Worm (Caenorhabditis elegans) whole organism, L4 larva: ENCODE measurements around the gene nhr-76.

ENCODE experiments used
- F26F4.8 ChIP-seq: fragments of 200-800 bp; sonication (Bioruptor generic); conservative IDR thresholded peaks from 2 replicates; pipeline ENCODE4 v1.3.6; 2022; ENCODE audit warnings: missing genetic modification characterization, missing compliant biosample characterization
- F37D6.2 ChIP-seq: sonication (generic microtip); optimal IDR thresholded peaks from 2 replicates; lab custom pipeline; 2016; ENCODE audit warnings: mild to moderate bottlenecking, missing genetic modification characterization, missing compliant biosample characterization
- F44E2.7 ChIP-seq: fragments of 200-800 bp; sonication (Bioruptor generic); IDR thresholded peaks from 2 replicates; pipeline ENCODE4 v2.1.2; 2022; ENCODE audit warnings: missing genetic modification characterization, missing compliant biosample characterization
- F49E8.2 ChIP-seq: sonication (generic microtip); optimal IDR thresholded peaks from 2 replicates; lab custom pipeline; 2016; ENCODE audit warnings: missing compliant biosample characterization, mild to moderate bottlenecking, missing genetic modification characterization, borderline replicate concordance
- T20F7.1 ChIP-seq: fragments of 200-800 bp; sonication (Bioruptor generic); optimal IDR thresholded peaks from 2 replicates; lab custom pipeline; 2018; ENCODE audit warnings: mild to moderate bottlenecking, missing genetic modification characterization, missing compliant biosample characterization
- Y48G9A.11 ChIP-seq: fragments of 200-800 bp; sonication (Bioruptor generic); IDR thresholded peaks from 2 replicates; pipeline ENCODE4 v1.3.6; 2022; ENCODE audit warnings: missing genetic modification reagents, missing genetic modification characterization, missing compliant biosample characterization
- ZK337.2 ChIP-seq: fragments of 200-800 bp; sonication (Bioruptor generic); IDR thresholded peaks from 2 replicates; pipeline ENCODE4 v1.3.6; 2022; ENCODE audit warnings: missing genetic modification reagents, missing genetic modification characterization, missing compliant biosample characterization
- aha-1 ChIP-seq: fragments of 150-350 bp; peaks from one replicate; lab custom pipeline; 2014; ENCODE audit warnings: missing biosample characterization, missing genetic modification characterization
- ama-1 ChIP-seq: fragments of 150-350 bp; optimal IDR thresholded peaks from 2 replicates; lab custom pipeline; 2014; ENCODE audit warnings: inconsistent platforms, mixed read lengths
- attf-4 ChIP-seq: sonication (generic microtip); optimal IDR thresholded peaks from 3 replicates; lab custom pipeline; 2017; ENCODE audit warnings: missing biosample characterization, missing genetic modification characterization
- ceh-20 ChIP-seq: fragments of 200-800 bp; sonication (Bioruptor generic); IDR thresholded peaks from 2 replicates; pipeline ENCODE4 v1.3.6; 2022; ENCODE audit warnings: missing genetic modification reagents, missing genetic modification characterization, missing compliant biosample characterization
- ceh-28 ChIP-seq: fragments of 150-350 bp; optimal IDR thresholded peaks from 2 replicates; lab custom pipeline; 2014; ENCODE audit warnings: missing biosample characterization, missing genetic modification reagents, missing genetic modification characterization
- ceh-44 ChIP-seq: fragments of 200-800 bp; sonication (Bioruptor generic); IDR thresholded peaks from 2 replicates; pipeline ENCODE4 v1.3.6; 2022; ENCODE audit warnings: missing genetic modification reagents, missing genetic modification characterization, missing compliant biosample characterization
- daf-16 ChIP-seq, 3 experiments: sonication (generic microtip); optimal IDR thresholded peaks; 2 replicates each; lab custom pipeline; 2016 to 2017; ENCODE audit warnings: missing genetic modification characterization in 3 of 3, missing genetic modification reagents in 3 of 3, mild to moderate bottlenecking in 2 of 3, missing compliant biosample characterization in 2 of 3, missing biosample characterization in 1 of 3, moderate library complexity in 1 of 3
- daf-8 ChIP-seq: fragments of 200-800 bp; sonication (Bioruptor generic); IDR thresholded peaks from 2 replicates; pipeline ENCODE4 v1.3.6; 2022; ENCODE audit warnings: missing genetic modification characterization, missing compliant biosample characterization
- dmd-6 ChIP-seq: fragments of 200-800 bp; sonication (Bioruptor generic); IDR thresholded peaks from 2 replicates; pipeline ENCODE4 v1.3.6; 2022; ENCODE audit warnings: missing genetic modification reagents, missing genetic modification characterization, missing compliant biosample characterization
- dmd-9 ChIP-seq: fragments of 200-800 bp; sonication (Bioruptor generic); IDR thresholded peaks from 2 replicates; pipeline ENCODE4 v1.3.6; 2022; ENCODE audit warnings: missing genetic modification reagents, missing genetic modification characterization, missing compliant biosample characterization
- dpl-1 ChIP-seq: fragments of 150-350 bp; optimal IDR thresholded peaks from 2 replicates; lab custom pipeline; 2014; ENCODE audit warnings: missing biosample characterization, missing genetic modification reagents, missing genetic modification characterization
- duxl-1 ChIP-seq: sonication (generic microtip); optimal IDR thresholded peaks from 2 replicates; lab custom pipeline; 2016; ENCODE audit warnings: mild to moderate bottlenecking, missing genetic modification characterization, moderate library complexity, missing compliant biosample characterization; ENCODE audit not compliant: poor library complexity
- egl-43 ChIP-seq: fragments of 200-800 bp; sonication (Bioruptor generic); IDR thresholded peaks from 2 replicates; pipeline ENCODE4 v1.3.6; 2022; ENCODE audit warnings: missing genetic modification reagents, missing genetic modification characterization, missing compliant biosample characterization
- fos-1 ChIP-seq: fragments of 150-350 bp; optimal IDR thresholded peaks from 2 replicates; lab custom pipeline; 2014; ENCODE audit warnings: missing biosample characterization, missing genetic modification characterization
- hif-1 ChIP-seq, 2 experiments: sonication (generic microtip); optimal IDR thresholded peaks; 2 replicates each; lab custom pipeline; 2016 to 2017; ENCODE audit warnings: missing compliant biosample characterization in 2 of 2, missing genetic modification characterization in 2 of 2, missing genetic modification reagents in 2 of 2, missing genotype in 2 of 2, mild to moderate bottlenecking in 1 of 2
- hlh-30 ChIP-seq: sonication (generic microtip); optimal IDR thresholded peaks from 2 replicates; lab custom pipeline; 2017; ENCODE audit warnings: antibody characterized with exemption, mild to moderate bottlenecking, missing genetic modification characterization, missing compliant biosample characterization; ENCODE audit not compliant: insufficient read depth
- jun-1 ChIP-seq: fragments of 150-350 bp; optimal IDR thresholded peaks from 2 replicates; lab custom pipeline; 2014; ENCODE audit warnings: missing biosample characterization, missing genetic modification reagents, missing genetic modification characterization
- lin-1 ChIP-seq: fragments of 200-800 bp; sonication (Bioruptor generic); IDR thresholded peaks from 2 replicates; pipeline ENCODE4 v1.3.6; 2022; ENCODE audit warnings: missing genetic modification reagents, missing genetic modification characterization, missing compliant biosample characterization
- lin-15B ChIP-seq: fragments of 150-350 bp; sonication (generic microtip); optimal IDR thresholded peaks from 3 replicates; lab custom pipeline; 2014; ENCODE audit warnings: missing biosample characterization, missing genetic modification characterization
- lin-39 ChIP-seq: fragments of 150-350 bp; optimal IDR thresholded peaks from 2 replicates; lab custom pipeline; 2014; ENCODE audit warnings: missing biosample characterization, missing genetic modification reagents, missing genetic modification characterization
- lsy-2 ChIP-seq, 2 experiments: fragments of 150-350 bp in 1 of 2; sonication (generic microtip) in 1 of 2; optimal IDR thresholded peaks; 2 replicates each; lab custom pipeline; 2014 to 2017; ENCODE audit warnings: missing biosample characterization in 2 of 2, missing genetic modification characterization in 2 of 2
- mdl-1 ChIP-seq, 2 experiments: fragments of 150-350 bp in 1 of 2; sonication (generic microtip) in 1 of 2; optimal IDR thresholded peaks; 2 replicates each; lab custom pipeline; 2014 to 2017; ENCODE audit warnings: missing biosample characterization in 2 of 2, missing genetic modification characterization in 2 of 2
- mes-2 ChIP-seq: sonication (generic microtip); optimal IDR thresholded peaks from 2 replicates; lab custom pipeline; 2016; ENCODE audit warnings: missing genotype, mild to moderate bottlenecking, missing genetic modification characterization, missing compliant biosample characterization; ENCODE audit not compliant: poor library complexity, severe bottlenecking
- mxl-2 ChIP-seq: fragments of 200-800 bp; sonication (Bioruptor generic); conservative IDR thresholded peaks from 2 replicates; pipeline ENCODE4 v1.3.6; 2022; ENCODE audit warnings: missing genetic modification reagents, missing genetic modification characterization, missing compliant biosample characterization
- mxl-3 ChIP-seq: fragments of 200-800 bp; sonication (Bioruptor generic); optimal IDR thresholded peaks from 2 replicates; lab custom pipeline; 2018; ENCODE audit warnings: mild to moderate bottlenecking, missing genetic modification characterization, missing compliant biosample characterization
- nhr-111 ChIP-seq: fragments of 200-800 bp; sonication (Bioruptor generic); optimal IDR thresholded peaks from 2 replicates; lab custom pipeline; 2018; ENCODE audit warnings: mild to moderate bottlenecking, missing genetic modification characterization, missing compliant biosample characterization
- nhr-48 ChIP-seq: sonication (generic microtip); optimal IDR thresholded peaks from 2 replicates; lab custom pipeline; 2016; ENCODE audit warnings: mild to moderate bottlenecking, missing genetic modification characterization, missing compliant biosample characterization
- nhr-6 ChIP-seq: fragments of 150-350 bp; optimal IDR thresholded peaks from 2 replicates; lab custom pipeline; 2014; ENCODE audit warnings: missing biosample characterization, missing genetic modification characterization
- nhr-76 ChIP-seq: fragments of 150-350 bp; optimal IDR thresholded peaks from 2 replicates; lab custom pipeline; 2014; ENCODE audit warnings: missing biosample characterization, missing genetic modification characterization
- php-3 ChIP-seq: fragments of 200-800 bp; sonication (Bioruptor generic); IDR thresholded peaks from 2 replicates; pipeline ENCODE4 v1.3.6; 2022; ENCODE audit warnings: missing genetic modification reagents, missing genetic modification characterization, missing compliant biosample characterization
- rbr-2 ChIP-seq: sonication (generic microtip); optimal IDR thresholded peaks from 2 replicates; lab custom pipeline; 2016; ENCODE audit warnings: missing genotype, missing genetic modification characterization, missing compliant biosample characterization
- unc-130 ChIP-seq: sonication (generic microtip); optimal IDR thresholded peaks from 2 replicates; lab custom pipeline; 2016; ENCODE audit warnings: missing genetic modification reagents, missing genetic modification characterization, missing compliant biosample characterization
- zfp-2 ChIP-seq: sonication (generic microtip); optimal IDR thresholded peaks from 2 replicates; lab custom pipeline; 2016; ENCODE audit warnings: mild to moderate bottlenecking, missing genetic modification characterization, missing compliant biosample characterization
- zip-11 ChIP-seq: fragments of 200-800 bp; sonication (Bioruptor generic); IDR thresholded peaks from 2 replicates; pipeline ENCODE4 v1.3.6; 2022; ENCODE audit warnings: missing genetic modification characterization, missing compliant biosample characterization

nhr-76 gene

ce11 chrIV:657932-658331, 30.6 kb downstream of the nhr-76 start (continued):
- TF ChIP-seq zip-11 (GFP tag; lab: Robert Waterston, UW) (no peak), dpl-1 (GFP tag; lab: Kevin White, UChicago) (no peak), ceh-20 (GFP tag; lab: Robert Waterston, UW) (no peak), F26F4.8 (no peak), T20F7.1 (GFP tag; lab: Kevin White, UChicago) (no peak), aha-1 (tag; lab: Kevin White, UChicago) (peak; percentile 58), lin-15B (tag; lab: Kevin White, UChicago) (no peak), fos-1 (tag; lab: Kevin White, UChicago) (no peak), ceh-44 (no peak), F49E8.2 (tag; lab: Kevin White, UChicago) (peak; percentile 54), F44E2.7 (GFP tag; lab: Robert Waterston, UW) (no peak), daf-8 (GFP tag; lab: Robert Waterston, UW) (no peak), dmd-9 (GFP tag; lab: Robert Waterston, UW) (no peak), nhr-111 (GFP tag; lab: Kevin White, UChicago) (no peak), hlh-30 (peak; percentile 60), lin-1 (peak; percentile 48; the same call in 1 of the 2 replicates), nhr-6 (tag; lab: Kevin White, UChicago) (no peak), zfp-2 (tag; lab: Kevin White, UChicago) (no peak), Y48G9A.11 (GFP tag; lab: Robert Waterston, UW) (peak; percentile 68), jun-1 (tag; lab: Kevin White, UChicago) (no peak), lin-39 (no peak), duxl-1 (tag; lab: Kevin White, UChicago) (peak; percentile 70), nhr-76 (tag; lab: Kevin White, UChicago) (no peak), mxl-2 (GFP tag; lab: Robert Waterston, UW) (no peak), ceh-28 (tag; lab: Kevin White, UChicago) (no peak), php-3 (GFP tag; lab: Robert Waterston, UW) (no peak), mxl-3 (GFP tag; lab: Kevin White, UChicago) (peak; percentile 2), F37D6.2 (tag; lab: Kevin White, UChicago) (no peak), daf-16 (GFP tag; optimal IDR thresholded peaks at IDR 0.05; lab: Kevin White, UChicago) (peak; percentile 14 to 16), daf-16 (tag; optimal IDR thresholded peaks at IDR 0.05; lab: Kevin White, UChicago) (peak; percentile 40), unc-130 (GFP tag; lab: Kevin White, UChicago) (no peak), nhr-48 (tag; lab: Kevin White, UChicago) (no peak), dmd-6 (GFP tag; lab: Robert Waterston, UW) (peak; percentile 29; the same call in 1 of the 2 replicates)
- TF ChIP-seq, all 104 proteins: peak for 30

- TF ChIP-seq attf-4 (tag; lab: Kevin White, UChicago) (no peak), hif-1 (tag; optimal IDR thresholded peaks at IDR 0.05; lab: Kevin White, UChicago) (peak in 1 of 2 experiments; percentile 15), mes-2 (peak; percentile 2), ama-1 (lab: Kevin White, UChicago) (peak; percentile 69), mxl-2 (GFP tag; lab: Robert Waterston, UW) (no peak), daf-16 (GFP tag; optimal IDR thresholded peaks at IDR 0.05; lab: Kevin White, UChicago) (no peak), daf-16 (tag; optimal IDR thresholded peaks at IDR 0.05; lab: Kevin White, UChicago) (peak; percentile 29), aha-1 (tag; lab: Kevin White, UChicago) (peak; percentile 85)
Measured at ce11 chrIV:658497-659177, 31.3 kb downstream of the nhr-76 start.

ce11 chrIV:659585-659984, 32.2 kb downstream of the nhr-76 start:
- TF ChIP-seq duxl-1 (tag; lab: Kevin White, UChicago), result no peak
- TF ChIP-seq hlh-30, result peak; percentile 15
- peak; percentile 28 for TF ChIP-seq rbr-2 (tag; lab: Kevin White, UChicago)
- TF ChIP-seq ZK337.2 (GFP tag; lab: Robert Waterston, UW), result no peak
- peak; percentile 23; the same call in 1 of the 2 replicates for TF ChIP-seq egl-43 (GFP tag; lab: Robert Waterston, UW)
- TF ChIP-seq lsy-2 (tag; optimal IDR thresholded peaks at IDR 0.05; lab: Kevin White, UChicago), result peak in 1 of 2 experiments; percentile 31
- TF ChIP-seq mdl-1 (tag; optimal IDR thresholded peaks at IDR 0.05; lab: Kevin White, UChicago), result peak in 1 of 2 experiments; percentile 12
- TF ChIP-seq, all 104 proteins: peak for 5
